Worm (Caenorhabditis elegans) whole organism, L4/young adult: ENCODE results near the gene T12G3.2.

Experiments used
- W03F9.2 ChIP-seq: fragments of 150-350 bp; optimal IDR thresholded peaks from 2 replicates; lab custom pipeline; 2014; ENCODE audit warnings: missing biosample characterization, missing genetic modification characterization
- dao-5 ChIP-seq: sonication (generic microtip); optimal IDR thresholded peaks from 2 replicates; lab custom pipeline; 2016; ENCODE audit warnings: missing genotype, missing genetic modification characterization, moderate library complexity, missing compliant biosample characterization
- him-1 ChIP-seq: sonication (generic microtip); optimal IDR thresholded peaks from 2 replicates; lab custom pipeline; 2016; ENCODE audit warnings: missing genotype, missing genetic modification reagents, missing genetic modification characterization, missing compliant biosample characterization

The T12G3.2 gene

ce11 chrIV:12078112-12078812 is 31.5 kb upstream of the T12G3.2 start, which contains the start of gene tmed-1:
Gene tmed-1, minus strand, starts transcription at chrIV:12078162.
- TF ChIP-seq him-1 (tag; lab: Kevin White, UChicago) (no peak), dao-5 (tag; lab: Kevin White, UChicago) (no peak), W03F9.2 (peak; percentile 49)

ce11 chrIV:12075497-12075896 is 28.7 kb upstream of the T12G3.2 start, which contains the start of gene K08E4.7:
Gene K08E4.7, plus strand, starts transcription at chrIV:12075797.
- TF ChIP-seq him-1 (tag; lab: Kevin White, UChicago): no peak
- TF ChIP-seq W03F9.2: no peak
- TF ChIP-seq dao-5 (tag; lab: Kevin White, UChicago): no peak

ce11 chrIV:12068590-12068989 is 21.8 kb upstream of the T12G3.2 start, which contains the start of gene bath-37:
Gene bath-37, plus strand, starts transcription at chrIV:12068890.
- TF ChIP-seq W03F9.2 (no peak), him-1 (tag; lab: Kevin White, UChicago) (no peak), dao-5 (tag; lab: Kevin White, UChicago) (no peak)

ce11 chrIV:12061229-12061628 is 14.5 kb upstream of the T12G3.2 start, which contains the start of gene K08E4.8:
Gene K08E4.8, minus strand, starts transcription at chrIV:12061329.
- TF ChIP-seq him-1 (tag; lab: Kevin White, UChicago) (no peak), dao-5 (tag; lab: Kevin White, UChicago) (no peak)

ce11 chrIV:12057508-12057907 is 10.7 kb upstream of the T12G3.2 start, which contains the start of gene K08E4.3:
Gene K08E4.3, plus strand, starts transcription at chrIV:12057742.
- no peak for TF ChIP-seq W03F9.2
- no peak for TF ChIP-seq him-1 (tag; lab: Kevin White, UChicago)
- TF ChIP-seq dao-5 (tag; lab: Kevin White, UChicago): no peak

- TF ChIP-seq W03F9.2: no peak
- TF ChIP-seq dao-5 (tag; lab: Kevin White, UChicago): no peak
- no peak for TF ChIP-seq him-1 (tag; lab: Kevin White, UChicago)
Observed at ce11 chrIV:12056603-12057002, 9.8 kb upstream of the T12G3.2 start, which contains the start of gene K08E4.2. Gene K08E4.2, minus strand, starts transcription at chrIV:12056656.

- TF ChIP-seq him-1 (tag; lab: Kevin White, UChicago) (no peak), W03F9.2 (no peak)
Observed at ce11 chrIV:12052461-12052860, 5.7 kb upstream of the T12G3.2 start.

- TF ChIP-seq W03F9.2 (peak; percentile 45), dao-5 (tag; lab: Kevin White, UChicago) (no peak), him-1 (tag; lab: Kevin White, UChicago) (no peak)
Observed at ce11 chrIV:12051049-12051792, 4.5 kb upstream of the T12G3.2 start, which contains the start of the genes bre-5 and spt-5. Gene bre-5, minus strand, starts transcription at chrIV:12051215. Gene spt-5, plus strand, starts transcription at chrIV:12051491.

ce11 chrIV:12047552-12048347 is 983 bp upstream of the T12G3.2 start, which contains the start of gene T12G3.4:
Gene T12G3.4, plus strand, starts transcription at chrIV:12048256.
- TF ChIP-seq W03F9.2: no peak

ce11 chrIV:12044844-12045738 is 1.7 kb downstream of the T12G3.2 start:
- TF ChIP-seq dao-5 (tag; lab: Kevin White, UChicago) (no peak), him-1 (tag; lab: Kevin White, UChicago) (no peak), W03F9.2 (no peak)

ce11 chrIV:12043054-12043453 is 3.7 kb downstream of the T12G3.2 start:
- no peak for TF ChIP-seq W03F9.2
- no peak for TF ChIP-seq dao-5 (tag; lab: Kevin White, UChicago)
- no peak for TF ChIP-seq him-1 (tag; lab: Kevin White, UChicago)

ce11 chrIV:12040431-12040830 is 6.3 kb downstream of the T12G3.2 start:
- TF ChIP-seq him-1 (tag; lab: Kevin White, UChicago) (no peak), W03F9.2 (no peak), dao-5 (tag; lab: Kevin White, UChicago) (no peak)
